Worm (Caenorhabditis elegans) whole organism, L2 larva: ENCODE results near the gene gcc-1.

ENCODE experiments used
- C34F6.9 ChIP-seq: fragments of 150-350 bp; optimal IDR thresholded peaks from 2 replicates; lab custom pipeline; 2014; ENCODE audit warnings: missing biosample characterization, missing genetic modification characterization
- F13H6.1 ChIP-seq: sonication (generic microtip); optimal IDR thresholded peaks from 2 replicates; lab custom pipeline; 2016; ENCODE audit warnings: missing genetic modification characterization, missing compliant biosample characterization
- R02D3.7 ChIP-seq: fragments of 150-350 bp; optimal IDR thresholded peaks from 2 replicates; lab custom pipeline; 2014; ENCODE audit warnings: missing biosample characterization, missing genetic modification characterization
- Y55F3AM.14 ChIP-seq: fragments of 200-800 bp; sonication (Bioruptor generic); optimal IDR thresholded peaks from 2 replicates; lab custom pipeline; 2018; ENCODE audit warnings: mild to moderate bottlenecking, missing genetic modification characterization, missing compliant biosample characterization
- ZK546.5 ChIP-seq: sonication (generic microtip); optimal IDR thresholded peaks from 2 replicates; lab custom pipeline; 2017; ENCODE audit warnings: missing biosample characterization, missing genetic modification characterization
- alr-1 ChIP-seq: fragments of 150-350 bp; optimal IDR thresholded peaks from 2 replicates; lab custom pipeline; 2014; ENCODE audit warnings: missing biosample characterization, missing genetic modification characterization
- aly-2 ChIP-seq: fragments of 150-350 bp; optimal IDR thresholded peaks from 2 replicates; lab custom pipeline; 2014; ENCODE audit warnings: missing biosample characterization, missing genetic modification characterization
- ama-1 ChIP-seq: fragments of 150-350 bp; optimal IDR thresholded peaks from 2 replicates; lab custom pipeline; 2018; ENCODE audit warnings: inconsistent platforms
- blmp-1 ChIP-seq: sonication (generic microtip); optimal IDR thresholded peaks from 2 replicates; lab custom pipeline; 2017; ENCODE audit warnings: missing genetic modification characterization, mild to moderate bottlenecking, missing compliant biosample characterization, antibody characterized with exemption, moderate library complexity; ENCODE audit not compliant: insufficient read depth
- ceh-16 ChIP-seq: fragments of 150-350 bp; optimal IDR thresholded peaks from 2 replicates; lab custom pipeline; 2014; ENCODE audit warnings: missing biosample characterization, missing genetic modification characterization
- ceh-82 ChIP-seq: fragments of 150-350 bp; optimal IDR thresholded peaks from 2 replicates; lab custom pipeline; 2014; ENCODE audit warnings: missing biosample characterization, missing genetic modification characterization
- crh-2 ChIP-seq: sonication (generic microtip); optimal IDR thresholded peaks from 2 replicates; lab custom pipeline; 2017; ENCODE audit warnings: missing biosample characterization, missing genetic modification characterization
- dmd-4 ChIP-seq: sonication (generic microtip); optimal IDR thresholded peaks from 2 replicates; lab custom pipeline; 2017; ENCODE audit warnings: missing biosample characterization, missing genetic modification characterization
- egl-27 ChIP-seq: sonication (generic microtip); optimal IDR thresholded peaks from 3 replicates; lab custom pipeline; 2017; ENCODE audit warnings: missing biosample characterization, missing genetic modification reagents, missing genetic modification characterization
- elt-1 ChIP-seq: fragments of 150-350 bp; optimal IDR thresholded peaks from 2 replicates; lab custom pipeline; 2014; ENCODE audit warnings: missing biosample characterization, missing genetic modification characterization
- elt-3 ChIP-seq: sonication (generic microtip); optimal IDR thresholded peaks from 2 replicates; lab custom pipeline; 2017; ENCODE audit warnings: missing biosample characterization, missing genetic modification characterization
- fos-1 ChIP-seq: fragments of 150-350 bp; optimal IDR thresholded peaks from 2 replicates; lab custom pipeline; 2014; ENCODE audit warnings: missing biosample characterization, missing genetic modification characterization
- gmeb-1 ChIP-seq: fragments of 150-350 bp; optimal IDR thresholded peaks from 2 replicates; lab custom pipeline; 2014; ENCODE audit warnings: missing biosample characterization, missing genetic modification characterization
- lin-11 ChIP-seq: fragments of 150-350 bp; sonication (generic microtip); optimal IDR thresholded peaks from 2 replicates; lab custom pipeline; 2014; ENCODE audit warnings: missing biosample characterization, missing genetic modification characterization, inconsistent platforms, mixed read lengths
- lin-13 ChIP-seq: fragments of 150-350 bp; optimal IDR thresholded peaks from 2 replicates; lab custom pipeline; 2014; ENCODE audit warnings: missing biosample characterization, missing genetic modification reagents, missing genetic modification characterization
- lin-39 ChIP-seq: fragments of 150-350 bp; optimal IDR thresholded peaks from 2 replicates; lab custom pipeline; 2014; ENCODE audit warnings: missing biosample characterization, missing genetic modification reagents, missing genetic modification characterization
- lsy-2 ChIP-seq, 2 experiments: fragments of 150-350 bp in 1 of 2; sonication (generic microtip) in 1 of 2; optimal IDR thresholded peaks; 2 replicates each; lab custom pipeline; 2014 to 2017; ENCODE audit warnings: missing biosample characterization in 2 of 2, missing genetic modification characterization in 2 of 2
- mab-5 ChIP-seq: fragments of 150-350 bp; optimal IDR thresholded peaks from 2 replicates; lab custom pipeline; 2014; ENCODE audit warnings: missing biosample characterization, missing genetic modification characterization
- mbf-1 ChIP-seq: sonication (generic microtip); optimal IDR thresholded peaks from 2 replicates; lab custom pipeline; 2017; ENCODE audit warnings: missing biosample characterization, missing genetic modification characterization
- mdl-1 ChIP-seq, 2 experiments: fragments of 150-350 bp in 1 of 2; sonication (generic microtip) in 1 of 2; optimal IDR thresholded peaks; 2 replicates each; lab custom pipeline; 2017; ENCODE audit warnings: missing biosample characterization in 2 of 2, missing genetic modification characterization in 2 of 2
- nhr-10 ChIP-seq: sonication (generic microtip); optimal IDR thresholded peaks from 2 replicates; lab custom pipeline; 2017; ENCODE audit warnings: missing biosample characterization, missing genetic modification characterization
- nhr-11 ChIP-seq: fragments of 150-350 bp; optimal IDR thresholded peaks from 2 replicates; lab custom pipeline; 2014; ENCODE audit warnings: missing biosample characterization, missing genetic modification characterization
- nhr-12 ChIP-seq: fragments of 150-350 bp; optimal IDR thresholded peaks from 2 replicates; lab custom pipeline; 2014; ENCODE audit warnings: missing biosample characterization, missing genetic modification characterization
- nhr-129 ChIP-seq: fragments of 150-350 bp; optimal IDR thresholded peaks from 2 replicates; lab custom pipeline; 2014; ENCODE audit warnings: missing biosample characterization, missing genetic modification characterization
- nhr-21 ChIP-seq: fragments of 150-350 bp; optimal IDR thresholded peaks from 2 replicates; lab custom pipeline; 2014; ENCODE audit warnings: missing biosample characterization, missing genetic modification characterization
- nhr-23 ChIP-seq: fragments of 150-350 bp; optimal IDR thresholded peaks from 2 replicates; lab custom pipeline; 2014; ENCODE audit warnings: missing biosample characterization, missing genetic modification reagents, missing genetic modification characterization
- nhr-237 ChIP-seq: fragments of 150-350 bp; optimal IDR thresholded peaks from 2 replicates; lab custom pipeline; 2014; ENCODE audit warnings: missing biosample characterization, missing genetic modification characterization
- nhr-25 ChIP-seq: fragments of 150-350 bp; sonication (generic microtip); optimal IDR thresholded peaks from 3 replicates; lab custom pipeline; 2014; ENCODE audit warnings: missing biosample characterization, missing genetic modification characterization
- nhr-6 ChIP-seq: fragments of 150-350 bp; optimal IDR thresholded peaks from 2 replicates; lab custom pipeline; 2014; ENCODE audit warnings: missing biosample characterization, missing genetic modification characterization
- nhr-77 ChIP-seq: fragments of 150-350 bp; optimal IDR thresholded peaks from 2 replicates; lab custom pipeline; 2014; ENCODE audit warnings: missing biosample characterization, missing genetic modification characterization
- peb-1 ChIP-seq: fragments of 150-350 bp; optimal IDR thresholded peaks from 2 replicates; lab custom pipeline; 2014; ENCODE audit warnings: missing biosample characterization, missing genetic modification characterization
- sem-4 ChIP-seq: fragments of 150-350 bp; optimal IDR thresholded peaks from 2 replicates; lab custom pipeline; 2014; ENCODE audit warnings: missing biosample characterization, missing genetic modification reagents, missing genetic modification characterization
- skn-1 ChIP-seq: sonication (generic microtip); optimal IDR thresholded peaks from 2 replicates; lab custom pipeline; 2017; ENCODE audit warnings: missing biosample characterization, missing genetic modification characterization
- sma-3 ChIP-seq: sonication (generic microtip); optimal IDR thresholded peaks from 2 replicates; lab custom pipeline; 2016; ENCODE audit warnings: missing genetic modification reagents, missing genetic modification characterization, missing compliant biosample characterization
- sma-9 ChIP-seq, 2 experiments: fragments of 150-350 bp in 1 of 2; sonication (generic microtip) in 1 of 2; optimal IDR thresholded peaks; 2 replicates each; lab custom pipeline; 2014 to 2016; ENCODE audit warnings: missing genetic modification characterization in 2 of 2, mild to moderate bottlenecking in 1 of 2, missing biosample characterization in 1 of 2, missing compliant biosample characterization in 1 of 2, missing genetic modification reagents in 1 of 2, moderate library complexity in 1 of 2
- snpc-4 ChIP-seq: fragments of 150-350 bp; optimal IDR thresholded peaks from 2 replicates; lab custom pipeline; 2014; ENCODE audit warnings: missing biosample characterization, missing genetic modification characterization
- unc-39 ChIP-seq: fragments of 150-350 bp; optimal IDR thresholded peaks from 2 replicates; lab custom pipeline; 2014; ENCODE audit warnings: missing biosample characterization, missing genetic modification characterization
- unc-55 ChIP-seq: fragments of 150-350 bp; sonication (generic microtip); optimal IDR thresholded peaks from 3 replicates; lab custom pipeline; 2014; ENCODE audit warnings: missing biosample characterization, missing genetic modification reagents, missing genetic modification characterization
- unc-62 ChIP-seq: fragments of 150-350 bp; optimal IDR thresholded peaks from 2 replicates; lab custom pipeline; 2014; ENCODE audit warnings: missing biosample characterization, missing genetic modification reagents, missing genetic modification characterization
- zag-1 ChIP-seq: fragments of 150-350 bp; optimal IDR thresholded peaks from 2 replicates; lab custom pipeline; 2014; ENCODE audit warnings: missing biosample characterization, missing genetic modification characterization
- ztf-1 ChIP-seq: fragments of 200-800 bp; sonication (Bioruptor generic); conservative IDR thresholded peaks from 2 replicates; pipeline ENCODE4 v1.3.6; 2022; ENCODE audit warnings: missing genetic modification characterization, missing compliant biosample characterization
- ztf-11 ChIP-seq: sonication (generic microtip); optimal IDR thresholded peaks from 2 replicates; lab custom pipeline; 2017; ENCODE audit warnings: missing biosample characterization, missing genetic modification characterization
- ztf-4 ChIP-seq: fragments of 150-350 bp; optimal IDR thresholded peaks from 2 replicates; lab custom pipeline; 2014; ENCODE audit warnings: missing biosample characterization, missing genetic modification characterization

The gcc-1 gene

ce11 chrX:3126979-3127378 is 32.8 kb upstream of the gcc-1 start, which contains the start of gene spc-1:
TSS of gene spc-1 (minus strand) at chrX:3127079.
- TF ChIP-seq crh-2 (no peak), ZK546.5 (tag; lab: Kevin White, UChicago) (no peak), nhr-237 (tag; lab: Kevin White, UChicago) (no peak), lsy-2 (tag; optimal IDR thresholded peaks at IDR 0.05; lab: Kevin White, UChicago) (no peak), unc-55 (GFP tag; lab: Kevin White, UChicago) (no peak)

ce11 chrX:3127626-3128142 is 32.1 kb upstream of the gcc-1 start:
- TF ChIP-seq ceh-82 (tag; lab: Kevin White, UChicago) (peak; percentile 55), skn-1 (tag; lab: Kevin White, UChicago) (no peak), lin-39 (tag; lab: Kevin White, UChicago) (peak; percentile 71), Y55F3AM.14 (GFP tag; lab: Kevin White, UChicago) (peak; percentile 93), peb-1 (tag; lab: Kevin White, UChicago) (peak; percentile 44), lin-11 (tag; lab: Kevin White, UChicago) (peak; percentile 91), elt-1 (tag; lab: Kevin White, UChicago) (no peak), alr-1 (tag; lab: Kevin White, UChicago) (no peak), F13H6.1 (tag; lab: Kevin White, UChicago) (peak; percentile 98), nhr-77 (tag; lab: Kevin White, UChicago) (peak; percentile 9), ztf-4 (peak; percentile 87), C34F6.9 (tag; lab: Kevin White, UChicago) (peak; percentile 95), sem-4 (tag; lab: Kevin White, UChicago) (peak; percentile 92), nhr-129 (tag; lab: Kevin White, UChicago) (peak; percentile 98), unc-62 (GFP tag; lab: Kevin White, UChicago) (no peak), sma-3 (GFP tag; lab: Kevin White, UChicago) (peak; percentile 92), aly-2 (tag; lab: Kevin White, UChicago) (no peak), lsy-2 (tag; optimal IDR thresholded peaks at IDR 0.05; lab: Kevin White, UChicago) (peak; percentile 78 to 88), nhr-21 (tag; lab: Kevin White, UChicago) (peak; percentile 85), ceh-16 (tag; lab: Kevin White, UChicago) (peak; percentile 77), nhr-237 (tag; lab: Kevin White, UChicago) (peak; percentile 21), dmd-4 (tag; lab: Kevin White, UChicago) (no peak), sma-9 (GFP tag; optimal IDR thresholded peaks at IDR 0.05; lab: Kevin White, UChicago) (peak; percentile 87), sma-9 (tag; optimal IDR thresholded peaks at IDR 0.05; lab: Kevin White, UChicago) (no peak), mab-5 (tag; lab: Kevin White, UChicago) (peak; percentile 85), ama-1 (lab: Kevin White, UChicago) (peak; percentile 10), nhr-23 (tag; lab: Kevin White, UChicago) (no peak), R02D3.7 (no peak), nhr-12 (tag; lab: Kevin White, UChicago) (no peak), gmeb-1 (tag; lab: Kevin White, UChicago) (peak; percentile 56), egl-27 (tag; lab: Kevin White, UChicago) (peak; percentile 95), snpc-4 (tag; lab: Kevin White, UChicago) (peak; percentile 82), fos-1 (tag; lab: Kevin White, UChicago) (peak; percentile 97), nhr-10 (no peak), zag-1 (tag; lab: Kevin White, UChicago) (peak; percentile 91), nhr-25 (tag; lab: Kevin White, UChicago) (peak; percentile 93), elt-3 (no peak), ztf-11 (tag; lab: Kevin White, UChicago) (peak; percentile 9), mdl-1 (tag; optimal IDR thresholded peaks at IDR 0.05; lab: Kevin White, UChicago) (peak; percentile 67 to 87), nhr-6 (tag; lab: Kevin White, UChicago) (peak; percentile 91), mbf-1 (tag; lab: Kevin White, UChicago) (no peak), blmp-1 (tag; lab: Kevin White, UChicago) (peak; percentile 90), lin-13 (peak; percentile 84), crh-2 (peak; percentile 96), nhr-11 (tag; lab: Kevin White, UChicago) (no peak), unc-39 (tag; lab: Kevin White, UChicago) (peak; percentile 92), ZK546.5 (tag; lab: Kevin White, UChicago) (no peak), unc-55 (GFP tag; lab: Kevin White, UChicago) (peak; percentile 98), ztf-1 (GFP tag; lab: Robert Waterston, UW) (no peak)
